Fruit fly (Drosophila melanogaster) whole organism, embryonic: Measurements from ENCODE around the gene Gcn5.

Experiments
- CG10462 ChIP-seq: fragments of 200-800 bp; sonication (Bioruptor generic); optimal IDR thresholded peaks from 2 replicates; lab custom pipeline; 2016; ENCODE audit warnings: missing biosample characterization, missing genetic modification characterization
- crc ChIP-seq: fragments of 200-800 bp; sonication (Bioruptor generic); optimal IDR thresholded peaks from 2 replicates; lab custom pipeline; 2016; ENCODE audit warnings: missing biosample characterization, missing genetic modification characterization
- kni ChIP-seq: fragments of 200-800 bp; sonication (Bioruptor generic); optimal IDR thresholded peaks from 3 replicates; lab custom pipeline; 2017; ENCODE audit warnings: mild to moderate bottlenecking, missing biosample characterization, missing genetic modification reagents, missing genetic modification characterization
- tap ChIP-seq: fragments of 200-800 bp; optimal IDR thresholded peaks from 3 replicates; lab custom pipeline; 2019; ENCODE audit warnings: missing biosample characterization, mild to moderate bottlenecking, missing genetic modification characterization, moderate library complexity

- TF ChIP-seq tap (no peak), crc (GFP tag; lab: Kevin White, UChicago) (no peak), CG10462 (no peak), kni (no peak)
Observed at dm6 chr3L:12489952-12490351, 33.9 kb downstream of the Gcn5 start.
